Fruit fly (Drosophila melanogaster) whole organism, embryonic: ENCODE results near the gene SCaMC.

Experiments used
- CG10654 ChIP-seq: fragments of 200-800 bp; sonication (Bioruptor generic); optimal IDR thresholded peaks from 2 replicates; lab custom pipeline; 2016; ENCODE audit warnings: missing biosample characterization, missing genetic modification characterization
- CG10979 ChIP-seq: fragments of 200-800 bp; sonication (Bioruptor generic); optimal IDR thresholded peaks from 2 replicates; lab custom pipeline; 2018; ENCODE audit warnings: missing biosample characterization, mild to moderate bottlenecking, missing genetic modification characterization, moderate library complexity
- CG11504 ChIP-seq: fragments of 200-800 bp; sonication (Bioruptor generic); optimal IDR thresholded peaks from 3 replicates; lab custom pipeline; 2019; ENCODE audit warnings: missing biosample characterization, mild to moderate bottlenecking, missing genetic modification characterization, moderate library complexity
- CG12299 ChIP-seq: fragments of 200-800 bp; sonication (Bioruptor generic); optimal IDR thresholded peaks from 2 replicates; lab custom pipeline; 2018; ENCODE audit warnings: missing biosample characterization, mild to moderate bottlenecking, missing genetic modification characterization
- CG13287 ChIP-seq: fragments of 200-800 bp; sonication (Bioruptor generic); IDR thresholded peaks from 2 replicates; pipeline ENCODE4 v1.3.6; 2022; ENCODE audit warnings: missing biosample characterization, missing genetic modification characterization; ENCODE audit not compliant: partially characterized antibody
- CG13296 ChIP-seq: fragments of 200-800 bp; sonication (Bioruptor generic); optimal IDR thresholded peaks from 3 replicates; lab custom pipeline; 2018; ENCODE audit warnings: missing biosample characterization, mild to moderate bottlenecking, missing genetic modification characterization
- CG2678 ChIP-seq: fragments of 200-800 bp; sonication (Bioruptor generic); optimal IDR thresholded peaks from 3 replicates; lab custom pipeline; 2019; ENCODE audit warnings: missing biosample characterization, mild to moderate bottlenecking, missing genetic modification characterization, moderate library complexity
- CG3065 ChIP-seq: fragments of 200-800 bp; sonication (Bioruptor generic); optimal IDR thresholded peaks from 2 replicates; lab custom pipeline; 2016; ENCODE audit warnings: missing biosample characterization, missing genetic modification characterization
- CG31441 ChIP-seq: fragments of 200-800 bp; sonication (Bioruptor generic); IDR thresholded peaks from 2 replicates; pipeline ENCODE4 v1.3.6; 2022; ENCODE audit warnings: missing biosample characterization, missing genetic modification characterization
- CG32532 ChIP-seq: fragments of 200-800 bp; sonication (Bioruptor generic); IDR thresholded peaks from 2 replicates; pipeline ENCODE4 v1.3.6; 2022; ENCODE audit warnings: missing biosample characterization, missing genetic modification characterization
- CG33557 ChIP-seq: fragments of 200-800 bp; sonication (Bioruptor generic); optimal IDR thresholded peaks from 2 replicates; lab custom pipeline; 2019; ENCODE audit warnings: missing biosample characterization, mild to moderate bottlenecking, missing genetic modification characterization, moderate library complexity
- CG3407 ChIP-seq: fragments of 200-800 bp; sonication (Bioruptor generic); optimal IDR thresholded peaks from 2 replicates; lab custom pipeline; 2018; ENCODE audit warnings: missing biosample characterization, mild to moderate bottlenecking, missing genetic modification characterization
- CG34422 ChIP-seq: fragments of 200-800 bp; sonication (Bioruptor generic); IDR thresholded peaks from 3 replicates; pipeline ENCODE4 v1.3.6; 2022; ENCODE audit warnings: missing biosample characterization, missing genetic modification characterization
- CG3838 ChIP-seq: fragments of 200-800 bp; sonication (Bioruptor generic); optimal IDR thresholded peaks from 3 replicates; lab custom pipeline; 2016; ENCODE audit warnings: missing biosample characterization, missing genetic modification characterization
- CG42726 ChIP-seq: fragments of 200-800 bp; sonication (Bioruptor generic); IDR thresholded peaks from 2 replicates; pipeline ENCODE4 v1.3.6; 2022; ENCODE audit warnings: missing biosample characterization, missing genetic modification characterization; ENCODE audit not compliant: partially characterized antibody
- CG5953 ChIP-seq: fragments of 200-800 bp; sonication (Bioruptor generic); IDR thresholded peaks from 2 replicates; pipeline ENCODE4 v1.3.6; 2022; ENCODE audit warnings: missing biosample characterization, missing genetic modification characterization
- CG6272 ChIP-seq: fragments of 200-800 bp; sonication (Bioruptor generic); IDR thresholded peaks from 2 replicates; pipeline ENCODE4 v1.3.6; 2022; ENCODE audit warnings: missing biosample characterization, missing genetic modification characterization
- CG6791 ChIP-seq: fragments of 200-800 bp; sonication (Bioruptor generic); IDR thresholded peaks from 3 replicates; pipeline ENCODE4 v1.3.6; 2022; ENCODE audit warnings: missing biosample characterization, missing genetic modification characterization; ENCODE audit not compliant: partially characterized antibody
- CG6813 ChIP-seq: fragments of 200-800 bp; sonication (Bioruptor generic); optimal IDR thresholded peaks from 2 replicates; lab custom pipeline; 2017; ENCODE audit warnings: missing biosample characterization, missing genetic modification characterization, mild to moderate bottlenecking, moderate library complexity, missing genetic modification reagents
- CG8924 ChIP-seq: fragments of 200-800 bp; optimal IDR thresholded peaks from 3 replicates; lab custom pipeline; 2019; ENCODE audit warnings: missing biosample characterization, mild to moderate bottlenecking, missing genetic modification characterization, moderate library complexity
- CG9797 ChIP-seq: fragments of 200-800 bp; sonication (Bioruptor generic); optimal IDR thresholded peaks from 3 replicates; lab custom pipeline; 2018; ENCODE audit warnings: missing biosample characterization, mild to moderate bottlenecking, missing genetic modification characterization
- Dad ChIP-seq: fragments of 200-800 bp; sonication (Bioruptor generic); optimal IDR thresholded peaks from 3 replicates; lab custom pipeline; 2016; ENCODE audit warnings: missing biosample characterization, missing genetic modification characterization
- Dll ChIP-seq: fragments of 200-800 bp; sonication (Bioruptor generic); IDR thresholded peaks from 4 replicates; pipeline ENCODE4 v1.3.6; 2022; ENCODE audit warnings: missing biosample characterization, missing genetic modification characterization; ENCODE audit not compliant: partially characterized antibody
- HHEX ChIP-seq: fragments of 200-800 bp; sonication (Bioruptor generic); optimal IDR thresholded peaks from 3 replicates; lab custom pipeline; 2017; ENCODE audit warnings: missing biosample characterization, mild to moderate bottlenecking, missing genetic modification characterization, missing genetic modification reagents
- Hmx ChIP-seq: fragments of 200-800 bp; sonication (Bioruptor generic); optimal IDR thresholded peaks from 2 replicates; lab custom pipeline; 2016; ENCODE audit warnings: missing biosample characterization, missing genetic modification characterization
- Jarid2 ChIP-seq: fragments of 200-800 bp; sonication (Bioruptor generic); optimal IDR thresholded peaks from 3 replicates; lab custom pipeline; 2017; ENCODE audit warnings: mild to moderate bottlenecking, missing biosample characterization, missing genetic modification reagents, missing genetic modification characterization
- Max ChIP-seq: fragments of 200-800 bp; sonication (Bioruptor generic); optimal IDR thresholded peaks from 2 replicates; lab custom pipeline; 2016; ENCODE audit warnings: missing biosample characterization, mild to moderate bottlenecking, missing genetic modification characterization
- Mrtf ChIP-seq: fragments of 200-800 bp; sonication (Bioruptor generic); IDR thresholded peaks from 3 replicates; pipeline ENCODE4 v1.3.6; 2022; ENCODE audit warnings: missing biosample characterization, missing genetic modification characterization
- Nf-YC ChIP-seq: fragments of 200-800 bp; optimal IDR thresholded peaks from 3 replicates; lab custom pipeline; 2019; ENCODE audit warnings: missing biosample characterization, mild to moderate bottlenecking, missing genetic modification characterization, moderate library complexity
- NfI ChIP-seq: fragments of 200-800 bp; sonication (Bioruptor generic); optimal IDR thresholded peaks from 3 replicates; lab custom pipeline; 2018; ENCODE audit warnings: missing biosample characterization, mild to moderate bottlenecking, missing genetic modification characterization, moderate library complexity
- Oli ChIP-seq: fragments of 200-800 bp; sonication (Bioruptor generic); optimal IDR thresholded peaks from 2 replicates; lab custom pipeline; 2018; ENCODE audit warnings: missing biosample characterization, mild to moderate bottlenecking, missing genetic modification characterization, moderate library complexity
- Pdp1 ChIP-seq, 2 experiments: fragments of 200-800 bp; sonication (Bioruptor generic); optimal IDR thresholded peaks; 3 replicates each; lab custom pipeline; 2016; ENCODE audit warnings: missing biosample characterization in 2 of 2, missing genetic modification characterization in 2 of 2, mild to moderate bottlenecking in 1 of 2, moderate library complexity in 1 of 2
- Spps ChIP-seq: fragments of 200-800 bp; sonication (Bioruptor generic); optimal IDR thresholded peaks from 2 replicates; lab custom pipeline; 2018; ENCODE audit warnings: missing biosample characterization, mild to moderate bottlenecking, missing genetic modification characterization
- Taf1 ChIP-seq: fragments of 200-800 bp; sonication (Bioruptor generic); IDR thresholded peaks from 2 replicates; pipeline ENCODE4 v1.3.6; 2022; ENCODE audit warnings: missing biosample characterization, missing genetic modification characterization
- Xbp1 ChIP-seq: fragments of 200-800 bp; sonication (Bioruptor generic); optimal IDR thresholded peaks from 3 replicates; lab custom pipeline; 2016; ENCODE audit warnings: missing biosample characterization, mild to moderate bottlenecking, missing genetic modification characterization
- ase ChIP-seq: fragments of 200-800 bp; sonication (Bioruptor generic); IDR thresholded peaks from 3 replicates; pipeline ENCODE4 v1.3.6; 2022; ENCODE audit warnings: missing biosample characterization, missing genetic modification characterization
- disco-r ChIP-seq: fragments of 200-800 bp; sonication (Bioruptor generic); optimal IDR thresholded peaks from 2 replicates; lab custom pipeline; 2016; ENCODE audit warnings: missing biosample characterization, missing genetic modification characterization
- en ChIP-seq: fragments of 200-800 bp; sonication (Bioruptor generic); optimal IDR thresholded peaks from 2 replicates; lab custom pipeline; 2016; ENCODE audit warnings: missing biosample characterization, missing genetic modification characterization
- ewg ChIP-seq: fragments of 200-800 bp; sonication (Bioruptor generic); optimal IDR thresholded peaks from 3 replicates; lab custom pipeline; 2017; ENCODE audit warnings: mild to moderate bottlenecking, missing biosample characterization, missing genetic modification reagents, missing genetic modification characterization
- gcm2 ChIP-seq: fragments of 200-800 bp; sonication (Bioruptor generic); optimal IDR thresholded peaks from 2 replicates; lab custom pipeline; 2016; ENCODE audit warnings: missing biosample characterization, missing genetic modification characterization
- otp ChIP-seq: fragments of 200-800 bp; sonication (Bioruptor generic); IDR thresholded peaks from 3 replicates; pipeline ENCODE4, ENCODE4 v1.3.6; 2022; ENCODE audit warnings: missing biosample characterization, missing genetic modification characterization
- schlank ChIP-seq: fragments of 200-800 bp; sonication (Bioruptor generic); optimal IDR thresholded peaks from 2 replicates; lab custom pipeline; 2018; ENCODE audit warnings: missing biosample characterization, mild to moderate bottlenecking, missing genetic modification characterization
- scrt ChIP-seq: fragments of 200-800 bp; sonication (Bioruptor generic); optimal IDR thresholded peaks from 2 replicates; lab custom pipeline; 2018; ENCODE audit warnings: missing biosample characterization, mild to moderate bottlenecking, missing genetic modification characterization, moderate library complexity
- sna ChIP-seq: fragments of 200-800 bp; sonication (Bioruptor generic); IDR thresholded peaks from 2 replicates; pipeline ENCODE4 v1.3.6; 2022; ENCODE audit warnings: missing biosample characterization, missing genetic modification characterization; ENCODE audit not compliant: partially characterized antibody
- sqz ChIP-seq: fragments of 200-800 bp; sonication (Bioruptor generic); optimal IDR thresholded peaks from 3 replicates; lab custom pipeline; 2018; ENCODE audit warnings: missing biosample characterization, mild to moderate bottlenecking, missing genetic modification characterization
- ssp ChIP-seq: fragments of 200-800 bp; sonication (Bioruptor generic); IDR thresholded peaks from 2 replicates; pipeline ENCODE4 v1.3.6; 2022; ENCODE audit warnings: missing biosample characterization, missing genetic modification characterization
- trem ChIP-seq: fragments of 200-800 bp; optimal IDR thresholded peaks from 3 replicates; lab custom pipeline; 2019; ENCODE audit warnings: missing biosample characterization, mild to moderate bottlenecking, missing genetic modification characterization, moderate library complexity
- trh ChIP-seq: fragments of 200-800 bp; sonication (Bioruptor generic); optimal IDR thresholded peaks from 2 replicates; lab custom pipeline; 2016; ENCODE audit warnings: missing biosample characterization, missing genetic modification characterization
- vnd ChIP-seq: fragments of 200-800 bp; sonication (Bioruptor generic); IDR thresholded peaks from 3 replicates; pipeline ENCODE4 v1.3.6; 2022; ENCODE audit warnings: missing biosample characterization, missing genetic modification characterization; ENCODE audit not compliant: partially characterized antibody
- zen ChIP-seq: fragments of 200-800 bp; sonication (Bioruptor generic); optimal IDR thresholded peaks from 3 replicates; lab custom pipeline; 2018; ENCODE audit warnings: missing biosample characterization, mild to moderate bottlenecking, missing genetic modification characterization, moderate library complexity

The SCaMC gene

DNA sequence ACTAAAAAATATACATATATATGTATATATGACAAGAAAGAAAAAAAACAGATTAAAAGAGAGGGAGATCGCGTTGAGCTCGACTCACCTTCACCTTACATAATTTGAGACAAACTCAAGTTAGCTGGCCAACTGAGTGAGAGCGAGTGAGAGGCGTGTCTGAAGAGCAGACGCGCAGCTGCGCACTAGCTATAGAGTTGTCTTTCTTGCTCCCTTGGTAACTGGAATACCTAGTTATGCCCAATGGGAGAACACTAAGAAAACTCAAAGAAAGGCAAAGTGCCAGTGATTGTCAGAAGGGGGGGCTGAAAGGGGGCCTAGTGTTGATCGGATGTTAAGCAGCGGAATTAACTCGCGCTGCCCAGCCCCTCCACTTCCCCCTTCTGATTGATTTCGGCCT, 19.8 kb upstream of the SCaMC start (continued):
- TF ChIP-seq HHEX (GFP tag; lab: Kevin White, UChicago) = no peak
- TF ChIP-seq Pdp1 (GFP tag; optimal IDR thresholded peaks at IDR 0.05; lab: Kevin White, UChicago) = peak in 1 of 2 experiments; percentile 88
- TF ChIP-seq CG3838 (GFP tag; lab: Kevin White, UChicago) = no peak
- peak; percentile 36; the same call in 1 of the 2 replicates for TF ChIP-seq CG42726 (GFP tag; lab: Robert Waterston, UW)
- TF ChIP-seq disco-r = no peak
- no peak for TF ChIP-seq Mrtf (GFP tag; lab: Robert Waterston, UW)
- TF ChIP-seq Xbp1 (GFP tag; lab: Kevin White, UChicago) = no peak
- TF ChIP-seq Spps (tag; lab: Kevin White, UChicago) = no peak
- no peak for TF ChIP-seq zen (tag; lab: Kevin White, UChicago)
- TF ChIP-seq CG5953 (GFP tag; lab: Robert Waterston, UW) = no peak
- no peak for TF ChIP-seq ssp (GFP tag; lab: Robert Waterston, UW)
- TF ChIP-seq Max (GFP tag; lab: Kevin White, UChicago) = no peak
- no peak for TF ChIP-seq CG2678
- no peak for TF ChIP-seq en
- TF ChIP-seq gcm2 = no peak
- TF ChIP-seq CG3065 (GFP tag; lab: Kevin White, UChicago) = no peak
- TF ChIP-seq ewg = peak; percentile 70
- TF ChIP-seq CG34422 (GFP tag; lab: Robert Waterston, UW) = no peak
- no peak for TF ChIP-seq Taf1 (GFP tag; lab: Robert Waterston, UW)
- TF ChIP-seq sna (GFP tag; lab: Robert Waterston, UW) = peak; percentile 38; the same call in 1 of the 2 replicates
- TF ChIP-seq Nf-YC (tag; lab: Kevin White, UChicago) = peak; percentile 99
- no peak for TF ChIP-seq CG6813 (GFP tag; lab: Kevin White, UChicago)
- TF ChIP-seq CG9797 = no peak
- peak; percentile 50; the same call in 1 of the 2 replicates for TF ChIP-seq CG13287 (GFP tag; lab: Robert Waterston, UW)
- no peak for TF ChIP-seq CG11504 (tag; lab: Kevin White, UChicago)
- 0 out of 3 replicates have a peak, but pooled peaks have one; percentile 40 for TF ChIP-seq vnd (GFP tag; lab: Robert Waterston, UW)
- no peak for TF ChIP-seq NfI (GFP tag; lab: Kevin White, UChicago)
- TF ChIP-seq schlank (tag; lab: Kevin White, UChicago) = no peak
- TF ChIP-seq scrt = no peak
- peak; percentile 58; the same call in 1 of the 3 replicates for TF ChIP-seq CG6791 (GFP tag; lab: Robert Waterston, UW)
- TF ChIP-seq CG12299 (tag; lab: Kevin White, UChicago) = no peak
- TF ChIP-seq CG8924 (tag; lab: Kevin White, UChicago) = no peak
- TF ChIP-seq CG6272 (GFP tag; lab: Robert Waterston, UW) = no peak
- no peak for TF ChIP-seq sqz (GFP tag; lab: Kevin White, UChicago)
- TF ChIP-seq Dll (GFP tag; lab: Robert Waterston, UW) = no peak
- no peak for TF ChIP-seq ase (GFP tag; lab: Robert Waterston, UW)
- TF ChIP-seq Jarid2 (GFP tag; lab: Kevin White, UChicago) = peak; percentile 14
- TF ChIP-seq Oli (tag; lab: Kevin White, UChicago) = no peak
- no peak for TF ChIP-seq CG31441 (GFP tag; lab: Robert Waterston, UW)
- no peak for TF ChIP-seq CG10979 (tag; lab: Kevin White, UChicago)
- TF ChIP-seq Hmx (GFP tag; lab: Kevin White, UChicago) = no peak
- TF ChIP-seq CG13296 = no peak
- no peak for TF ChIP-seq CG32532 (GFP tag; lab: Robert Waterston, UW)
- no peak for TF ChIP-seq trem (tag; lab: Kevin White, UChicago)
- TF ChIP-seq CG33557 (GFP tag; lab: Kevin White, UChicago) = no peak
- TF ChIP-seq Dad (GFP tag; lab: Kevin White, UChicago) = no peak
- no peak for TF ChIP-seq CG3407 (GFP tag; lab: Kevin White, UChicago)
- no peak for TF ChIP-seq trh (GFP tag; lab: Kevin White, UChicago)
- no peak for TF ChIP-seq CG10654
- TF ChIP-seq otp (GFP tag; lab: Robert Waterston, UW) = no peak
